Worm (Caenorhabditis elegans) whole organism, midembryonic: ENCODE results near the gene fbxa-224.

Experiments used
- T22C8.4 ChIP-seq: fragments of 200-800 bp; sonication (Bioruptor generic); IDR thresholded peaks from 2 replicates; pipeline ENCODE4 v1.3.6; 2022; ENCODE audit warnings: missing genetic modification characterization, missing compliant biosample characterization
- cog-1 ChIP-seq: sonication (generic microtip); optimal IDR thresholded peaks from 2 replicates; lab custom pipeline; 2016; ENCODE audit warnings: missing genetic modification characterization, missing compliant biosample characterization
- flt-1 ChIP-seq: fragments of 200-800 bp; sonication (Bioruptor generic); IDR thresholded peaks from 2 replicates; pipeline ENCODE4 v1.3.6; 2022; ENCODE audit warnings: missing genetic modification characterization, missing compliant biosample characterization
- klf-2 ChIP-seq: fragments of 200-800 bp; sonication (Bioruptor generic); conservative IDR thresholded peaks from 2 replicates; pipeline ENCODE4 v1.3.6; 2022; ENCODE audit warnings: missing genetic modification reagents, missing genetic modification characterization, missing compliant biosample characterization
- med-1 ChIP-seq: sonication (generic microtip); optimal IDR thresholded peaks from 2 replicates; lab custom pipeline; 2017; ENCODE audit warnings: missing genetic modification characterization, mild to moderate bottlenecking, missing compliant biosample characterization, antibody characterized with exemption, missing genetic modification reagents; ENCODE audit not compliant: insufficient read depth
- ref-1 ChIP-seq: fragments of 200-800 bp; sonication (Bioruptor generic); conservative IDR thresholded peaks from 2 replicates; pipeline ENCODE4 v1.3.6; 2022; ENCODE audit warnings: missing genetic modification reagents, missing genetic modification characterization, missing compliant biosample characterization
- tab-1 ChIP-seq: fragments of 200-800 bp; sonication (Bioruptor generic); IDR thresholded peaks from 2 replicates; pipeline ENCODE4 v1.3.6; 2022; ENCODE audit warnings: missing genetic modification characterization, missing compliant biosample characterization
- ztf-23 ChIP-seq: fragments of 200-800 bp; sonication (Bioruptor generic); IDR thresholded peaks from 2 replicates; pipeline ENCODE4 v1.3.6; 2022; ENCODE audit warnings: missing genetic modification reagents, missing genetic modification characterization, missing compliant biosample characterization
- ztf-29 ChIP-seq: fragments of 200-800 bp; sonication (Bioruptor generic); IDR thresholded peaks from 2 replicates; pipeline ENCODE4 v1.3.6; 2022; ENCODE audit warnings: missing genetic modification reagents, missing genetic modification characterization, missing compliant biosample characterization

fbxa-224 gene

ce11 chrII:7549035-7549434 lies 1.1 kb upstream of the fbxa-224 start, which contains the start of gene tph-1:
TSS of gene tph-1 (plus strand) at chrII:7549335.
- TF ChIP-seq ztf-29 (GFP tag; lab: Robert Waterston, UW) (no peak), ref-1 (GFP tag; lab: Robert Waterston, UW) (no peak)

- TF ChIP-seq ref-1 (GFP tag; lab: Robert Waterston, UW) (no peak), T22C8.4 (GFP tag; lab: Robert Waterston, UW) (no peak), cog-1 (tag; lab: Kevin White, UChicago) (no peak), ztf-23 (GFP tag; lab: Robert Waterston, UW) (no peak), klf-2 (GFP tag; lab: Robert Waterston, UW) (no peak), tab-1 (GFP tag; lab: Robert Waterston, UW) (no peak), med-1 (GFP tag; lab: Kevin White, UChicago) (no peak), ztf-29 (GFP tag; lab: Robert Waterston, UW) (no peak), flt-1 (GFP tag; lab: Robert Waterston, UW) (no peak)
Measured at ce11 chrII:7547269-7547668, 675 bp downstream of the fbxa-224 start.

ce11 chrII:7545364-7545763 lies 2.6 kb downstream of the fbxa-224 start:
- no peak for TF ChIP-seq ztf-23 (GFP tag; lab: Robert Waterston, UW)
- TF ChIP-seq tab-1 (GFP tag; lab: Robert Waterston, UW): no peak
- no peak for TF ChIP-seq cog-1 (tag; lab: Kevin White, UChicago)
- no peak for TF ChIP-seq T22C8.4 (GFP tag; lab: Robert Waterston, UW)
- no peak for TF ChIP-seq ref-1 (GFP tag; lab: Robert Waterston, UW)
- no peak for TF ChIP-seq flt-1 (GFP tag; lab: Robert Waterston, UW)
- TF ChIP-seq ztf-29 (GFP tag; lab: Robert Waterston, UW): no peak
- TF ChIP-seq med-1 (GFP tag; lab: Kevin White, UChicago): no peak
- no peak for TF ChIP-seq klf-2 (GFP tag; lab: Robert Waterston, UW)

- no peak for TF ChIP-seq flt-1 (GFP tag; lab: Robert Waterston, UW)
- no peak for TF ChIP-seq ztf-23 (GFP tag; lab: Robert Waterston, UW)
- no peak for TF ChIP-seq ref-1 (GFP tag; lab: Robert Waterston, UW)
- TF ChIP-seq T22C8.4 (GFP tag; lab: Robert Waterston, UW): no peak
- TF ChIP-seq tab-1 (GFP tag; lab: Robert Waterston, UW): no peak
- TF ChIP-seq cog-1 (tag; lab: Kevin White, UChicago): no peak
- TF ChIP-seq ztf-29 (GFP tag; lab: Robert Waterston, UW): no peak
- TF ChIP-seq med-1 (GFP tag; lab: Kevin White, UChicago): no peak
- TF ChIP-seq klf-2 (GFP tag; lab: Robert Waterston, UW): no peak
Measured at ce11 chrII:7544782-7545181, 3.2 kb downstream of the fbxa-224 start.

- TF ChIP-seq ztf-29 (GFP tag; lab: Robert Waterston, UW) (no peak), klf-2 (GFP tag; lab: Robert Waterston, UW) (no peak), ref-1 (GFP tag; lab: Robert Waterston, UW) (no peak), ztf-23 (GFP tag; lab: Robert Waterston, UW) (no peak), tab-1 (GFP tag; lab: Robert Waterston, UW) (no peak), med-1 (GFP tag; lab: Kevin White, UChicago) (no peak), T22C8.4 (GFP tag; lab: Robert Waterston, UW) (no peak), cog-1 (tag; lab: Kevin White, UChicago) (no peak), flt-1 (GFP tag; lab: Robert Waterston, UW) (no peak)
Measured at ce11 chrII:7543808-7544207, 4.1 kb downstream of the fbxa-224 start, which contains the start of gene rol-8. TSS of gene rol-8 (plus strand) at chrII:7544108.

- no peak for TF ChIP-seq flt-1 (GFP tag; lab: Robert Waterston, UW)
- TF ChIP-seq ztf-29 (GFP tag; lab: Robert Waterston, UW): no peak
- no peak for TF ChIP-seq klf-2 (GFP tag; lab: Robert Waterston, UW)
- no peak for TF ChIP-seq med-1 (GFP tag; lab: Kevin White, UChicago)
- no peak for TF ChIP-seq ref-1 (GFP tag; lab: Robert Waterston, UW)
- no peak for TF ChIP-seq tab-1 (GFP tag; lab: Robert Waterston, UW)
- TF ChIP-seq cog-1 (tag; lab: Kevin White, UChicago): no peak
Measured at ce11 chrII:7542952-7543351, 5.0 kb downstream of the fbxa-224 start.

ce11 chrII:7537603-7538230 lies 10.2 kb downstream of the fbxa-224 start, which contains the start of gene nfi-1:
TSS of gene nfi-1 (plus strand) at chrII:7538180.
- TF ChIP-seq ztf-29 (GFP tag; lab: Robert Waterston, UW): no peak
- TF ChIP-seq T22C8.4 (GFP tag; lab: Robert Waterston, UW): no peak
- no peak for TF ChIP-seq klf-2 (GFP tag; lab: Robert Waterston, UW)
- TF ChIP-seq med-1 (GFP tag; lab: Kevin White, UChicago): no peak
- no peak for TF ChIP-seq ref-1 (GFP tag; lab: Robert Waterston, UW)
- TF ChIP-seq flt-1 (GFP tag; lab: Robert Waterston, UW): no peak
- TF ChIP-seq tab-1 (GFP tag; lab: Robert Waterston, UW): no peak
- TF ChIP-seq cog-1 (tag; lab: Kevin White, UChicago): no peak
- no peak for TF ChIP-seq ztf-23 (GFP tag; lab: Robert Waterston, UW)

ce11 chrII:7534934-7535333 lies 13.0 kb downstream of the fbxa-224 start, which contains the start of gene ZK1290.13:
TSS of gene ZK1290.13 (plus strand) at chrII:7535006.
- no peak for TF ChIP-seq ztf-23 (GFP tag; lab: Robert Waterston, UW)
- TF ChIP-seq flt-1 (GFP tag; lab: Robert Waterston, UW): no peak
- no peak for TF ChIP-seq cog-1 (tag; lab: Kevin White, UChicago)
- TF ChIP-seq med-1 (GFP tag; lab: Kevin White, UChicago): no peak
- TF ChIP-seq T22C8.4 (GFP tag; lab: Robert Waterston, UW): no peak
- TF ChIP-seq tab-1 (GFP tag; lab: Robert Waterston, UW): no peak
- no peak for TF ChIP-seq ref-1 (GFP tag; lab: Robert Waterston, UW)
- no peak for TF ChIP-seq ztf-29 (GFP tag; lab: Robert Waterston, UW)
- no peak for TF ChIP-seq klf-2 (GFP tag; lab: Robert Waterston, UW)
